Worm (Caenorhabditis elegans) whole organism, mixed stage, embryonic: Measurements from ENCODE around the gene F26F4.2.

Experiments used
- M03D4.4 ChIP-seq: sonication (generic microtip); optimal IDR thresholded peaks from 2 replicates; lab custom pipeline; 2017; ENCODE audit warnings: mild to moderate bottlenecking, missing genetic modification characterization, missing compliant biosample characterization
- bed-3 ChIP-seq: fragments of 200-800 bp; sonication (Bioruptor generic); optimal IDR thresholded peaks from 3 replicates; lab custom pipeline; 2018; ENCODE audit warnings: mild to moderate bottlenecking, missing genetic modification characterization, moderate library complexity, missing compliant biosample characterization
- blmp-1 ChIP-seq: fragments of 150-350 bp; optimal IDR thresholded peaks from 2 replicates; lab custom pipeline; 2014; ENCODE audit warnings: missing biosample characterization, missing genetic modification characterization
- ceh-39 ChIP-seq: fragments of 150-350 bp; optimal IDR thresholded peaks from 2 replicates; lab custom pipeline; 2014; ENCODE audit warnings: missing biosample characterization, missing genetic modification characterization
- ceh-43 ChIP-seq: fragments of 200-800 bp; sonication (Bioruptor generic); optimal IDR thresholded peaks from 2 replicates; lab custom pipeline; 2018; ENCODE audit warnings: mild to moderate bottlenecking, missing genetic modification characterization, moderate library complexity, missing compliant biosample characterization
- ces-1 ChIP-seq: fragments of 150-350 bp; optimal IDR thresholded peaks from 2 replicates; lab custom pipeline; 2014; ENCODE audit warnings: missing biosample characterization, missing genetic modification reagents, missing genetic modification characterization
- cnd-1 ChIP-seq: fragments of 200-800 bp; sonication (Bioruptor generic); optimal IDR thresholded peaks from 2 replicates; lab custom pipeline; 2018; ENCODE audit warnings: mild to moderate bottlenecking, missing genetic modification characterization, missing compliant biosample characterization
- drap-1 ChIP-seq: fragments of 200-800 bp; sonication (Bioruptor generic); optimal IDR thresholded peaks from 3 replicates; lab custom pipeline; 2018; ENCODE audit warnings: mild to moderate bottlenecking, missing genetic modification characterization, missing compliant biosample characterization
- elt-1 ChIP-seq: sonication (generic microtip); optimal IDR thresholded peaks from 2 replicates; lab custom pipeline; 2017; ENCODE audit warnings: missing genetic modification characterization, mild to moderate bottlenecking, missing compliant biosample characterization, antibody characterized with exemption, moderate library complexity, borderline replicate concordance; ENCODE audit not compliant: insufficient read depth
- elt-3 ChIP-seq: fragments of 150-350 bp; optimal IDR thresholded peaks from 2 replicates; lab custom pipeline; 2014; ENCODE audit warnings: missing biosample characterization, missing genetic modification characterization
- flh-1 ChIP-seq: fragments of 200-800 bp; sonication (Bioruptor generic); optimal IDR thresholded peaks from 2 replicates; lab custom pipeline; 2018; ENCODE audit warnings: mild to moderate bottlenecking, missing genetic modification characterization, moderate library complexity, missing compliant biosample characterization
- ham-2 ChIP-seq: fragments of 200-800 bp; sonication (Bioruptor generic); optimal IDR thresholded peaks from 2 replicates; lab custom pipeline; 2018; ENCODE audit warnings: mild to moderate bottlenecking, missing genetic modification characterization, missing compliant biosample characterization
- lin-32 ChIP-seq: fragments of 200-800 bp; sonication (Bioruptor generic); optimal IDR thresholded peaks from 2 replicates; lab custom pipeline; 2018; ENCODE audit warnings: mild to moderate bottlenecking, missing genetic modification characterization, missing compliant biosample characterization
- lsy-2 ChIP-seq: fragments of 150-350 bp; optimal IDR thresholded peaks from 2 replicates; lab custom pipeline; 2014; ENCODE audit warnings: missing biosample characterization, missing genetic modification characterization
- nhr-2 ChIP-seq: fragments of 150-350 bp; optimal IDR thresholded peaks from 2 replicates; lab custom pipeline; 2014; ENCODE audit warnings: missing biosample characterization, missing genetic modification characterization
- nhr-237 ChIP-seq: fragments of 150-350 bp; optimal IDR thresholded peaks from 2 replicates; lab custom pipeline; 2014; ENCODE audit warnings: missing biosample characterization, missing genetic modification characterization
- nhr-28 ChIP-seq: fragments of 150-350 bp; optimal IDR thresholded peaks from 2 replicates; lab custom pipeline; 2014; ENCODE audit warnings: missing biosample characterization, missing genetic modification characterization
- nhr-76 ChIP-seq: sonication (generic microtip); optimal IDR thresholded peaks from 2 replicates; lab custom pipeline; 2017; ENCODE audit warnings: missing biosample characterization, missing genetic modification characterization
- pha-4 ChIP-seq: fragments of 150-350 bp; optimal IDR thresholded peaks from 2 replicates; lab custom pipeline; 2018; ENCODE audit warnings: missing biosample characterization, missing genetic modification reagents, missing genetic modification characterization
- snpc-4 ChIP-seq: fragments of 150-350 bp; optimal IDR thresholded peaks from 2 replicates; lab custom pipeline; 2014; ENCODE audit warnings: missing biosample characterization, missing genetic modification characterization
- sptf-1 ChIP-seq: sonication (generic microtip); optimal IDR thresholded peaks from 2 replicates; lab custom pipeline; 2017; ENCODE audit warnings: mild to moderate bottlenecking, missing genetic modification characterization, moderate library complexity, missing compliant biosample characterization
- tbx-8 ChIP-seq: fragments of 200-800 bp; sonication (Bioruptor generic); optimal IDR thresholded peaks from 2 replicates; lab custom pipeline; 2018; ENCODE audit warnings: mild to moderate bottlenecking, missing genetic modification characterization, moderate library complexity, missing compliant biosample characterization
- unc-39 ChIP-seq: fragments of 150-350 bp; optimal IDR thresholded peaks from 2 replicates; lab custom pipeline; 2014; ENCODE audit warnings: missing biosample characterization, missing genetic modification characterization
- unc-62 ChIP-seq: fragments of 150-350 bp; optimal IDR thresholded peaks from 2 replicates; lab custom pipeline; 2014; ENCODE audit warnings: missing biosample characterization, missing genetic modification reagents, missing genetic modification characterization
- zip-8 ChIP-seq: fragments of 150-350 bp; optimal IDR thresholded peaks from 2 replicates; lab custom pipeline; 2014; ENCODE audit warnings: missing biosample characterization, missing genetic modification characterization

F26F4.2 gene

DNA sequence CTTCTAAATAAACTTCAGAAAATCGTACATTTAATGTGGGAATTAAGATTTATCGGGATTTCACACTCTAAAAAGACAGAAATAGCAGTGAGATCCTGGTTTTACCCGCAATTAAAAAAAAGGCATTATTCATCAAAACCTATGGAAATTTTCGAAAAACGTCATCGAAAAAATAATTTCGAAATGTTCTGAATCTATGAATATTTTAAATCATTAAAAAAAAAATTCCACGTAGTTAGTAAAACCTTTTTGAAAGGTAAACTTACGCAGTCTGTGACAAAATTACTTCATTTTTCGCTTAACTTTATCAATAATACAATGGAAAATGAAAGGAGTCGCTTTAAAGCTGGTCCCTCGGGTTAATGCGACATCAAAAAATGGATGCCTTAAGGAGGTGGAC is 45.5 kb downstream of the F26F4.2 start, which contains the start of gene C26E6.1:
Gene C26E6.1, plus strand, starts transcription at position 301 of the 400 bp plus-strand sequence.
- no peak for TF ChIP-seq elt-3 (tag; lab: Kevin White, UChicago)
- TF ChIP-seq cnd-1 (tag; lab: Kevin White, UChicago) = no peak
- no peak for TF ChIP-seq snpc-4 (tag; lab: Kevin White, UChicago)
- TF ChIP-seq pha-4 (tag; lab: Kevin White, UChicago) = no peak
- no peak for TF ChIP-seq ceh-39 (tag; lab: Kevin White, UChicago)
- no peak for TF ChIP-seq M03D4.4 (tag; lab: Kevin White, UChicago)
- TF ChIP-seq lin-32 (GFP tag; lab: Kevin White, UChicago) = no peak
- no peak for TF ChIP-seq nhr-28 (tag; lab: Kevin White, UChicago)
- TF ChIP-seq nhr-237 (tag; lab: Kevin White, UChicago) = no peak

- TF ChIP-seq nhr-237 (tag; lab: Kevin White, UChicago) (no peak), drap-1 (GFP tag; lab: Kevin White, UChicago) (no peak), bed-3 (GFP tag; lab: Kevin White, UChicago) (no peak), flh-1 (no peak), elt-3 (tag; lab: Kevin White, UChicago) (no peak), ces-1 (GFP tag; lab: Kevin White, UChicago) (no peak)
Measured at ce11 chrIII:4960204-4960603, 49.1 kb downstream of the F26F4.2 start, which contains the start of gene C27F2.4. TSS of gene C27F2.4 (minus strand) at chrIII:4960304.

- TF ChIP-seq nhr-2 (tag; lab: Kevin White, UChicago) = no peak
- TF ChIP-seq ham-2 (GFP tag; lab: Kevin White, UChicago) = no peak
- TF ChIP-seq cnd-1 (tag; lab: Kevin White, UChicago) = no peak
- no peak for TF ChIP-seq lsy-2 (tag; lab: Kevin White, UChicago)
- TF ChIP-seq bed-3 (GFP tag; lab: Kevin White, UChicago) = no peak
- TF ChIP-seq elt-3 (tag; lab: Kevin White, UChicago) = no peak
- TF ChIP-seq nhr-28 (tag; lab: Kevin White, UChicago) = no peak
- TF ChIP-seq ceh-43 = no peak
- no peak for TF ChIP-seq tbx-8 (GFP tag; lab: Kevin White, UChicago)
- no peak for TF ChIP-seq unc-62 (GFP tag; lab: Kevin White, UChicago)
- TF ChIP-seq nhr-76 = no peak
- no peak for TF ChIP-seq blmp-1
- no peak for TF ChIP-seq elt-1 (tag; lab: Kevin White, UChicago)
- TF ChIP-seq sptf-1 (tag; lab: Kevin White, UChicago) = no peak
- no peak for TF ChIP-seq zip-8
- TF ChIP-seq unc-39 (tag; lab: Kevin White, UChicago) = no peak
Measured at ce11 chrIII:4961281-4961680, 50.2 kb downstream of the F26F4.2 start.
